Fruit fly (Drosophila melanogaster): ENCODE data around the gene CG14535.

CG14535 gene

dm6 chr2L:7855108-7855507 is at the start of gene CG14535:
Gene CG14535 (minus strand): TSS chr2L:7855475.
- TF ChIP-seq psq (optimal IDR thresholded peaks at IDR 0.05) (no peak), EcR (GFP tag; optimal IDR thresholded peaks at IDR 0.05) (no peak), Dll (optimal IDR thresholded peaks at IDR 0.05) (no peak), CG8478 (optimal IDR thresholded peaks at IDR 0.05) (no peak), pan (optimal IDR thresholded peaks at IDR 0.05) (no peak), usp (GFP tag; optimal IDR thresholded peaks at IDR 0.05) (no peak)

DNA sequence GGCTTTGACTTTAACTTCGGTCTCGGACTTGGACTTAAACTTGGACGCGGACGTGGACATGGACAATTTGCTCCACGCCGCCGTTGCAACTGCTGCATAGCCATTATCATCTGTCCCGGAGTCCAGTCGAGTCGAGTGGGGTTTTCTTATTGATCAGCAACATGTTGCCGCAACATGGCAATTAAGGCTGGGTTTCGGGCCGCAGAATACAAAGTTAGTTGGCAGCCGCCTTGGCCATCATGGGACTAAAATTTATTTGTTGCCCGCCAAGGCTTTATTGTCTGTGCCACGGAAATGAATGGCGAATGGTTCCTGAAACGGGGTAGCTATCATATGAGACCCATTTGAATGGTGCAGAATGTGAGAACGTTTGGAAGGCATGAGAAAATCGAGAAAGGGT is 46.6 kb upstream of the CG14535 start:
- TF ChIP-seq psq (optimal IDR thresholded peaks at IDR 0.05) (no peak), Dll (optimal IDR thresholded peaks at IDR 0.05) (no peak), EcR (GFP tag; optimal IDR thresholded peaks at IDR 0.05) (no peak), CG8478 (optimal IDR thresholded peaks at IDR 0.05) (no peak), usp (GFP tag; optimal IDR thresholded peaks at IDR 0.05) (no peak), pan (optimal IDR thresholded peaks at IDR 0.05) (no peak)

dm6 chr2L:7899949-7900348 is 44.7 kb upstream of the CG14535 start:
- no peak for TF ChIP-seq usp (GFP tag; optimal IDR thresholded peaks at IDR 0.05)
- no peak for TF ChIP-seq Dll (optimal IDR thresholded peaks at IDR 0.05)
- TF ChIP-seq psq (optimal IDR thresholded peaks at IDR 0.05) = no peak

- TF ChIP-seq psq (optimal IDR thresholded peaks at IDR 0.05) = no peak
- no peak for TF ChIP-seq CG8478 (optimal IDR thresholded peaks at IDR 0.05)
- TF ChIP-seq usp (GFP tag; optimal IDR thresholded peaks at IDR 0.05) = no peak
- no peak for TF ChIP-seq EcR (GFP tag; optimal IDR thresholded peaks at IDR 0.05)
- TF ChIP-seq Dll (optimal IDR thresholded peaks at IDR 0.05) = no peak
- no peak for TF ChIP-seq pan (optimal IDR thresholded peaks at IDR 0.05)
These were observed 43.8 kb upstream of the CG14535 start for dm6 chr2L:7899108-7899507.

DNA sequence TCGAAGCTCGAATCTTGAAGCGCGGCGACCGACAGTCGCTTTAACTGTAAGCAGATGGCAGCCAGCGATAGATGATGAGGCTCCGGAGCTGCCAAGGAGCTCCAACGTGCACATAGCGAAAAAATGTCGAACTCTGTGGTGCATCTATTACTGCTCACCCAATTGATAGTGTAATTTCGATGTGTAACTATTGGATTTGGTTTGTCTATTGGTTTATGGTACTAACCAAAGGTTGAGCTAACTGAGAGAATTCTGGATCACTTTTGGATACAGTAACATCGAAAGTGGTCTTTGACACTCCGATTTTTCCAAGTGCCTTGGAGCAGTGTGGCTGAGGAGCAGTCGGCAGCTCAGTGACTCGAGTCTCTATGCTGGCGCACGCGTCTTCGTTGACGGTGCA is 43.3 kb upstream of the CG14535 start:
- no peak for TF ChIP-seq psq (optimal IDR thresholded peaks at IDR 0.05)
- TF ChIP-seq EcR (GFP tag; optimal IDR thresholded peaks at IDR 0.05) = peak in 1 of 2 experiments; percentile 19
- no peak for TF ChIP-seq Dll (optimal IDR thresholded peaks at IDR 0.05)

- no peak for TF ChIP-seq EcR (GFP tag; optimal IDR thresholded peaks at IDR 0.05)
- TF ChIP-seq psq (optimal IDR thresholded peaks at IDR 0.05) = no peak
- no peak for TF ChIP-seq usp (GFP tag; optimal IDR thresholded peaks at IDR 0.05)
- TF ChIP-seq Dll (optimal IDR thresholded peaks at IDR 0.05) = no peak
- no peak for TF ChIP-seq CG8478 (optimal IDR thresholded peaks at IDR 0.05)
- no peak for TF ChIP-seq pan (optimal IDR thresholded peaks at IDR 0.05)
These were observed 42.0 kb upstream of the CG14535 start for dm6 chr2L:7897245-7897644.

DNA sequence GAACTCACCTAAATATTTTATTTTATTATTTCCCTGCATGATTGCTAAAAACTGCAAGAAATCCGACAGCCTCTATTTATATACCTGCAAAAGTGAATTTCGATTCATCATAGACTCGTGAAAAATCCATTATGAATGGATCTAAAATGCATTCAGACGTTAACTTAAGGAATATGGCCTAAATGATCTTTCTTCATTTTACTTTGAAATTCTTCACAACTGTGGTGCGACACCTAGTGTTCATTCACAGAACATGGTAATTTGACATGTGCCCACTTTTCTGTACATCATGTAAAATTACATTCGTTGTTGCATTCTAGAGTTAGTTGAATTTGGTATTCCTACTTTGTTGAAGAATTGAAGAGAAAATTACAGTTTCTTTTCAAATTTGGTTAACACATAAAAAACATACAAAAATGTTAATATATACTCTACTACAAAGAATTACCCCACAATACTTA is 35.4 kb upstream of the CG14535 start, which contains the start of gene Spn28Db:
Gene Spn28Db, minus strand, starts transcription at position 51 of the 461 bp plus-strand sequence.
- TF ChIP-seq CG8478 (optimal IDR thresholded peaks at IDR 0.05) = no peak
- TF ChIP-seq pan (optimal IDR thresholded peaks at IDR 0.05) = no peak
- TF ChIP-seq EcR (GFP tag; optimal IDR thresholded peaks at IDR 0.05) = no peak
- TF ChIP-seq psq (optimal IDR thresholded peaks at IDR 0.05) = no peak
- no peak for TF ChIP-seq Dll (optimal IDR thresholded peaks at IDR 0.05)
- TF ChIP-seq usp (GFP tag; optimal IDR thresholded peaks at IDR 0.05) = no peak

DNA sequence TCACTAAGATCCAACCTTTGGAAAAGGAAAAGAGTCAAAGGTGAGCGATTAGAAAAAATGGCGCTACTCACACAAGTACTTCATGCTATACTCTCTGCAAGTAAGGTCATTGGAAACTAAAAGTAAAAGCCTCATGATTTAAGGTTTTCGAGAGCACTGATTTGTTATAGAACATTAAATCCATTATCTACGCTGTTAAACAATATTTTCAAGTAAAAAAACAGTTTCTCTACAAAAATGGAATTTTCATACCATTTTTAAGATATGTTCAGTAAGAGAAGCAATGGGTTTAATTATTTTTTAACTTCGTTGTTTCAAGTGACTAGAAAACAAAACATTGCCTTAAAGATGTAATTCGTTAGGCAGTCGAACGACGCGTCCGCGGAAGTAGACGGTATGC is 33.8 kb upstream of the CG14535 start, which contains the start of gene Spn28Da:
Gene Spn28Da, minus strand, starts transcription at position 101 of the 400 bp plus-strand sequence.
- TF ChIP-seq psq (optimal IDR thresholded peaks at IDR 0.05) (no peak), pan (optimal IDR thresholded peaks at IDR 0.05) (no peak), Dll (optimal IDR thresholded peaks at IDR 0.05) (no peak), EcR (GFP tag; optimal IDR thresholded peaks at IDR 0.05) (no peak), CG8478 (optimal IDR thresholded peaks at IDR 0.05) (no peak), usp (GFP tag; optimal IDR thresholded peaks at IDR 0.05) (no peak)

- no peak for TF ChIP-seq CG8478 (optimal IDR thresholded peaks at IDR 0.05)
- no peak for TF ChIP-seq Dll (optimal IDR thresholded peaks at IDR 0.05)
- no peak for TF ChIP-seq psq (optimal IDR thresholded peaks at IDR 0.05)
- no peak for TF ChIP-seq EcR (GFP tag; optimal IDR thresholded peaks at IDR 0.05)
- TF ChIP-seq pan (optimal IDR thresholded peaks at IDR 0.05) = no peak
- TF ChIP-seq usp (GFP tag; optimal IDR thresholded peaks at IDR 0.05) = no peak
These were observed 32.1 kb upstream of the CG14535 start, which contains the start of gene CG7102 for dm6 chr2L:7887333-7887732. Gene CG7102 (minus strand): TSS chr2L:7887513.

dm6 chr2L:7885952-7886351 is 30.7 kb upstream of the CG14535 start:
- no peak for TF ChIP-seq EcR (GFP tag; optimal IDR thresholded peaks at IDR 0.05)
- no peak for TF ChIP-seq usp (GFP tag; optimal IDR thresholded peaks at IDR 0.05)
- no peak for TF ChIP-seq pan (optimal IDR thresholded peaks at IDR 0.05)
- no peak for TF ChIP-seq Dll (optimal IDR thresholded peaks at IDR 0.05)
- no peak for TF ChIP-seq CG8478 (optimal IDR thresholded peaks at IDR 0.05)
- TF ChIP-seq psq (optimal IDR thresholded peaks at IDR 0.05) = no peak

DNA sequence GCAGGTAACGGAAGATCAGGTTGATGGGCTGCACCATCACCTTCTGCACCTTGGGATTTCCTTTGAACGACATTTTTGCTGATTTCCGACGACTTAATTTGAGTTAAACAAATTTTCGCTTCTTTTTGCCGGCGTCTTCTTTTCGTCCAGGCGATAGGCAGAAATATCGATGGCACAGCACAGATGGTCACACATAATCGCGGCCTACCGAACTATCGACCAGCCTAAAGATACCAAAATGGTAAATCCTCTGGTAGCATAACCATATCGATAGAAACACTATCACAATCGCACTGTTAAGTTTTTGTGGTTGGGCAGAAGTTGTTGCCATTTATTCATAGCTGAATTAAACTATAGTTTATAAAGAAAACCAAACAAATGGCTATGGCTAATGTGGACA is 30.0 kb upstream of the CG14535 start, which contains the start of the genes SmE and CG34132:
Gene SmE, minus strand, starts transcription at position 180 of the 400 bp plus-strand sequence.
Gene CG34132, plus strand, starts transcription at position 233 of the 400 bp plus-strand sequence.
- TF ChIP-seq usp (GFP tag; optimal IDR thresholded peaks at IDR 0.05) = no peak
- no peak for TF ChIP-seq Dll (optimal IDR thresholded peaks at IDR 0.05)
- no peak for TF ChIP-seq pan (optimal IDR thresholded peaks at IDR 0.05)
- TF ChIP-seq psq (optimal IDR thresholded peaks at IDR 0.05) = no peak
- TF ChIP-seq EcR (GFP tag; optimal IDR thresholded peaks at IDR 0.05) = no peak
- TF ChIP-seq CG8478 (optimal IDR thresholded peaks at IDR 0.05) = no peak

DNA sequence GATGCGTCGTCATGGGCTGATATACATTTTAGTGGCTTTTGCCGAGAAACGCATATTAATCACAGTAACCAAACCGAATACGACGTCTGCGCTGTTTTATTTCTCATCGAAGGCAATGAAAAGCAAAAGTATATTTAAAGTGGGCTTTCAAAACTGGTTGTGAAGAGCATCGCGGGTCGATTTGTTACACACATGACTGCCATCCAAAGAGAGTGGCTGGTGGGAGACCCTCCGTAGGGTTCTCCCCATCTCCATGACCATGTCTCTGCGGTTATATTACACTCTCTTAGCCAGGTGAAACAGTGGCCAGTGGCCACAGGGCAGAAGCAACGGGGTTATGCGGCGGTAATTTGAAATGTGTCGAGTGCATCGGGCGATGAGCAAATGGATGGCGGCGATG is 25.2 kb upstream of the CG14535 start:
- TF ChIP-seq EcR (GFP tag; optimal IDR thresholded peaks at IDR 0.05) (no peak), CG8478 (optimal IDR thresholded peaks at IDR 0.05) (no peak), usp (GFP tag; optimal IDR thresholded peaks at IDR 0.05) (no peak), psq (optimal IDR thresholded peaks at IDR 0.05) (no peak), pan (optimal IDR thresholded peaks at IDR 0.05) (no peak), Dll (optimal IDR thresholded peaks at IDR 0.05) (no peak)
